Worm (Caenorhabditis elegans): Measurements from ENCODE around the gene sre-31.

- TF ChIP-seq him-1 (tag; optimal IDR thresholded peaks at IDR 0.05) (no peak), dao-5 (tag; optimal IDR thresholded peaks at IDR 0.05) (no peak)
Measured at ce11 chrII:12394138-12394537, 14.5 kb downstream of the sre-31 start.
